Worm (Caenorhabditis elegans) whole organism, mixed stage, embryonic: ENCODE measurements around the gene timm-17B.2.

ENCODE experiments used
- M03D4.4 ChIP-seq: sonication (generic microtip); optimal IDR thresholded peaks from 2 replicates; lab custom pipeline; 2017; ENCODE audit warnings: mild to moderate bottlenecking, missing genetic modification characterization, missing compliant biosample characterization
- bed-3 ChIP-seq: fragments of 200-800 bp; sonication (Bioruptor generic); optimal IDR thresholded peaks from 3 replicates; lab custom pipeline; 2018; ENCODE audit warnings: mild to moderate bottlenecking, missing genetic modification characterization, moderate library complexity, missing compliant biosample characterization
- ceh-39 ChIP-seq: fragments of 150-350 bp; optimal IDR thresholded peaks from 2 replicates; lab custom pipeline; 2014; ENCODE audit warnings: missing biosample characterization, missing genetic modification characterization
- ceh-43 ChIP-seq: fragments of 200-800 bp; sonication (Bioruptor generic); optimal IDR thresholded peaks from 2 replicates; lab custom pipeline; 2018; ENCODE audit warnings: mild to moderate bottlenecking, missing genetic modification characterization, moderate library complexity, missing compliant biosample characterization
- ceh-83 ChIP-seq: fragments of 200-800 bp; sonication (Bioruptor generic); optimal IDR thresholded peaks from 2 replicates; lab custom pipeline; 2018; ENCODE audit warnings: mild to moderate bottlenecking, missing genetic modification characterization, missing compliant biosample characterization
- ces-1 ChIP-seq: fragments of 150-350 bp; optimal IDR thresholded peaks from 2 replicates; lab custom pipeline; 2014; ENCODE audit warnings: missing biosample characterization, missing genetic modification reagents, missing genetic modification characterization
- cnd-1 ChIP-seq: fragments of 200-800 bp; sonication (Bioruptor generic); optimal IDR thresholded peaks from 2 replicates; lab custom pipeline; 2018; ENCODE audit warnings: mild to moderate bottlenecking, missing genetic modification characterization, missing compliant biosample characterization
- drap-1 ChIP-seq: fragments of 200-800 bp; sonication (Bioruptor generic); optimal IDR thresholded peaks from 3 replicates; lab custom pipeline; 2018; ENCODE audit warnings: mild to moderate bottlenecking, missing genetic modification characterization, missing compliant biosample characterization
- elt-1 ChIP-seq: sonication (generic microtip); optimal IDR thresholded peaks from 2 replicates; lab custom pipeline; 2017; ENCODE audit warnings: missing genetic modification characterization, mild to moderate bottlenecking, missing compliant biosample characterization, antibody characterized with exemption, moderate library complexity, borderline replicate concordance; ENCODE audit not compliant: insufficient read depth
- elt-3 ChIP-seq: fragments of 150-350 bp; optimal IDR thresholded peaks from 2 replicates; lab custom pipeline; 2014; ENCODE audit warnings: missing biosample characterization, missing genetic modification characterization
- flh-1 ChIP-seq: fragments of 200-800 bp; sonication (Bioruptor generic); optimal IDR thresholded peaks from 2 replicates; lab custom pipeline; 2018; ENCODE audit warnings: mild to moderate bottlenecking, missing genetic modification characterization, moderate library complexity, missing compliant biosample characterization
- ham-2 ChIP-seq: fragments of 200-800 bp; sonication (Bioruptor generic); optimal IDR thresholded peaks from 2 replicates; lab custom pipeline; 2018; ENCODE audit warnings: mild to moderate bottlenecking, missing genetic modification characterization, missing compliant biosample characterization
- hlh-1 ChIP-seq: fragments of 150-350 bp; optimal IDR thresholded peaks from 2 replicates; lab custom pipeline; 2014; ENCODE audit warnings: missing biosample characterization, missing genetic modification reagents, missing genetic modification characterization
- lin-13 ChIP-seq: fragments of 150-350 bp; optimal IDR thresholded peaks from 2 replicates; lab custom pipeline; 2014; ENCODE audit warnings: missing biosample characterization, missing genetic modification characterization
- lin-32 ChIP-seq: fragments of 200-800 bp; sonication (Bioruptor generic); optimal IDR thresholded peaks from 2 replicates; lab custom pipeline; 2018; ENCODE audit warnings: mild to moderate bottlenecking, missing genetic modification characterization, missing compliant biosample characterization
- lsy-2 ChIP-seq: fragments of 150-350 bp; optimal IDR thresholded peaks from 2 replicates; lab custom pipeline; 2014; ENCODE audit warnings: missing biosample characterization, missing genetic modification characterization
- mab-5 ChIP-seq: fragments of 150-350 bp; optimal IDR thresholded peaks from 2 replicates; lab custom pipeline; 2014; ENCODE audit warnings: missing biosample characterization, missing genetic modification characterization
- mep-1 ChIP-seq: fragments of 150-350 bp; optimal IDR thresholded peaks from 2 replicates; lab custom pipeline; 2017; ENCODE audit warnings: missing biosample characterization, missing genetic modification reagents, missing genetic modification characterization, inconsistent platforms
- mls-2 ChIP-seq: sonication (generic microtip); optimal IDR thresholded peaks from 2 replicates; lab custom pipeline; 2016; ENCODE audit warnings: mild to moderate bottlenecking, missing genetic modification characterization, moderate library complexity, missing compliant biosample characterization
- nhr-12 ChIP-seq: fragments of 150-350 bp; optimal IDR thresholded peaks from 2 replicates; lab custom pipeline; 2014; ENCODE audit warnings: missing biosample characterization, missing genetic modification characterization
- nhr-2 ChIP-seq: fragments of 150-350 bp; optimal IDR thresholded peaks from 2 replicates; lab custom pipeline; 2014; ENCODE audit warnings: missing biosample characterization, missing genetic modification characterization
- nhr-237 ChIP-seq: fragments of 150-350 bp; optimal IDR thresholded peaks from 2 replicates; lab custom pipeline; 2014; ENCODE audit warnings: missing biosample characterization, missing genetic modification characterization
- nhr-28 ChIP-seq: fragments of 150-350 bp; optimal IDR thresholded peaks from 2 replicates; lab custom pipeline; 2014; ENCODE audit warnings: missing biosample characterization, missing genetic modification characterization
- nhr-76 ChIP-seq: sonication (generic microtip); optimal IDR thresholded peaks from 2 replicates; lab custom pipeline; 2017; ENCODE audit warnings: missing biosample characterization, missing genetic modification characterization
- pha-4 ChIP-seq: fragments of 150-350 bp; optimal IDR thresholded peaks from 2 replicates; lab custom pipeline; 2018; ENCODE audit warnings: missing biosample characterization, missing genetic modification reagents, missing genetic modification characterization
- sem-2 ChIP-seq: fragments of 200-800 bp; sonication (Bioruptor generic); optimal IDR thresholded peaks from 2 replicates; lab custom pipeline; 2018; ENCODE audit warnings: mild to moderate bottlenecking, missing genetic modification characterization, missing compliant biosample characterization
- snpc-4 ChIP-seq: fragments of 150-350 bp; optimal IDR thresholded peaks from 2 replicates; lab custom pipeline; 2014; ENCODE audit warnings: missing biosample characterization, missing genetic modification characterization
- sptf-1 ChIP-seq: sonication (generic microtip); optimal IDR thresholded peaks from 2 replicates; lab custom pipeline; 2017; ENCODE audit warnings: mild to moderate bottlenecking, missing genetic modification characterization, moderate library complexity, missing compliant biosample characterization
- tbx-8 ChIP-seq: fragments of 200-800 bp; sonication (Bioruptor generic); optimal IDR thresholded peaks from 2 replicates; lab custom pipeline; 2018; ENCODE audit warnings: mild to moderate bottlenecking, missing genetic modification characterization, moderate library complexity, missing compliant biosample characterization
- unc-120 ChIP-seq: sonication (generic microtip); optimal IDR thresholded peaks from 2 replicates; lab custom pipeline; 2017; ENCODE audit warnings: missing genetic modification characterization, missing compliant biosample characterization; ENCODE audit not compliant: poor library complexity, severe bottlenecking
- unc-62 ChIP-seq: fragments of 150-350 bp; optimal IDR thresholded peaks from 2 replicates; lab custom pipeline; 2014; ENCODE audit warnings: missing biosample characterization, missing genetic modification reagents, missing genetic modification characterization
- zip-8 ChIP-seq: fragments of 150-350 bp; optimal IDR thresholded peaks from 2 replicates; lab custom pipeline; 2014; ENCODE audit warnings: missing biosample characterization, missing genetic modification characterization
- ztf-11 ChIP-seq: fragments of 150-350 bp; optimal IDR thresholded peaks from 2 replicates; lab custom pipeline; 2014; ENCODE audit warnings: missing biosample characterization, missing genetic modification characterization

timm-17B.2 gene

DNA sequence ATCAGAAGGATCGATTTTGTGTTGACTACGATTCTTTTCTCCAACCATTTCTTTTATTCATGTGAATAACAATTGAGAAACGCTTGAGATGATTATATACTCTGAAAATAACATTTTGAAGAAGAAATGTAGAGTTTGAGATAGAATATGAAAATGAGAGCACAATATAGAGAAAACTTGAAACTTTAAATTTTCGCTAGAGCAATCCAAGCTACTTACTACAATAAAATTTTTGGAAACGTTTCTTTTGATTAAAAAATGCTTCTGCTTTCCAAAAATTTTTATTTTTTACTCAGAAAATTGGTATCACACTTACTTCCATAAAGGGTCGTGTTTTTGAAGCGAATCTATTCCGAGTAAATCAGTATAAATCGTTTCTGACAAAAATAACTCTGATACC lies 24.5 kb downstream of the timm-17B.2 start, which contains the start of gene M116.5:
Gene M116.5, minus strand, starts transcription at position 101 of the 400 bp plus-strand sequence.
- TF ChIP-seq nhr-12 (tag; lab: Kevin White, UChicago) (no peak), flh-1 (GFP tag; lab: Kevin White, UChicago) (no peak), hlh-1 (tag; lab: Kevin White, UChicago) (no peak), elt-3 (no peak), mep-1 (tag; lab: Kevin White, UChicago) (no peak), nhr-237 (no peak), sptf-1 (tag; lab: Kevin White, UChicago) (no peak), ceh-43 (GFP tag; lab: Kevin White, UChicago) (no peak), ceh-83 (no peak)

ce11 chrIV:8426537-8426936 lies 30.1 kb downstream of the timm-17B.2 start, which contains the start of the genes T26A8.3 and tmem-231:
T26A8.3 (minus strand) TSS chrIV:8426637.
tmem-231 (plus strand) TSS chrIV:8426785.
- TF ChIP-seq ham-2 (no peak), unc-62 (no peak), ces-1 (GFP tag; lab: Kevin White, UChicago) (no peak), nhr-2 (tag; lab: Kevin White, UChicago) (no peak), lsy-2 (no peak), unc-120 (no peak), sptf-1 (tag; lab: Kevin White, UChicago) (no peak)

ce11 chrIV:8428492-8428891 lies 32.0 kb downstream of the timm-17B.2 start:
- TF ChIP-seq nhr-28 (tag; lab: Kevin White, UChicago) (no peak), nhr-2 (tag; lab: Kevin White, UChicago) (peak; percentile 9), nhr-237 (no peak), ham-2 (no peak), unc-120 (no peak), elt-1 (no peak), sem-2 (GFP tag; lab: Kevin White, UChicago) (peak; percentile 33), snpc-4 (tag; lab: Kevin White, UChicago) (no peak), cnd-1 (tag; lab: Kevin White, UChicago) (peak; percentile 28), elt-3 (no peak), mab-5 (tag; lab: Kevin White, UChicago) (no peak), lsy-2 (peak; percentile 78), ces-1 (GFP tag; lab: Kevin White, UChicago) (peak; percentile 36), bed-3 (no peak), zip-8 (no peak), drap-1 (GFP tag; lab: Kevin White, UChicago) (peak; percentile 81), hlh-1 (tag; lab: Kevin White, UChicago) (peak; percentile 49), sptf-1 (tag; lab: Kevin White, UChicago) (peak; percentile 59), mep-1 (tag; lab: Kevin White, UChicago) (peak; percentile 32), M03D4.4 (peak; percentile 47), ceh-39 (tag; lab: Kevin White, UChicago) (no peak), ceh-83 (peak; percentile 64), mls-2 (tag; lab: Kevin White, UChicago) (peak; percentile 24), unc-62 (no peak), ceh-43 (GFP tag; lab: Kevin White, UChicago) (peak; percentile 15), lin-13 (peak; percentile 73), tbx-8 (GFP tag; lab: Kevin White, UChicago) (no peak), lin-32 (GFP tag; lab: Kevin White, UChicago) (no peak), pha-4 (tag; lab: Kevin White, UChicago) (peak; percentile 30), ztf-11 (no peak), nhr-12 (tag; lab: Kevin White, UChicago) (no peak), flh-1 (GFP tag; lab: Kevin White, UChicago) (no peak)

ce11 chrIV:8431567-8432458 lies 35.4 kb downstream of the timm-17B.2 start:
- TF ChIP-seq tbx-8 (GFP tag; lab: Kevin White, UChicago) (no peak), lsy-2 (peak; percentile 83), drap-1 (GFP tag; lab: Kevin White, UChicago) (no peak), ceh-39 (tag; lab: Kevin White, UChicago) (no peak), mep-1 (tag; lab: Kevin White, UChicago) (peak; percentile 20), sem-2 (GFP tag; lab: Kevin White, UChicago) (no peak), snpc-4 (tag; lab: Kevin White, UChicago) (no peak), ham-2 (peak; percentile 74), nhr-76 (tag; lab: Kevin White, UChicago) (no peak), nhr-28 (tag; lab: Kevin White, UChicago) (no peak), lin-13 (peak; percentile 54), ces-1 (GFP tag; lab: Kevin White, UChicago) (peak; percentile 90), elt-1 (no peak), nhr-2 (tag; lab: Kevin White, UChicago) (peak; percentile 31), cnd-1 (tag; lab: Kevin White, UChicago) (peak; percentile 16), mab-5 (tag; lab: Kevin White, UChicago) (no peak), ztf-11 (no peak), hlh-1 (tag; lab: Kevin White, UChicago) (peak; percentile 52), nhr-237 (peak; percentile 36), nhr-12 (tag; lab: Kevin White, UChicago) (peak; percentile 10), pha-4 (tag; lab: Kevin White, UChicago) (peak; percentile 68), unc-62 (peak; percentile 55)
